Worm (Caenorhabditis elegans): ENCODE data around the gene nhr-115.

DNA sequence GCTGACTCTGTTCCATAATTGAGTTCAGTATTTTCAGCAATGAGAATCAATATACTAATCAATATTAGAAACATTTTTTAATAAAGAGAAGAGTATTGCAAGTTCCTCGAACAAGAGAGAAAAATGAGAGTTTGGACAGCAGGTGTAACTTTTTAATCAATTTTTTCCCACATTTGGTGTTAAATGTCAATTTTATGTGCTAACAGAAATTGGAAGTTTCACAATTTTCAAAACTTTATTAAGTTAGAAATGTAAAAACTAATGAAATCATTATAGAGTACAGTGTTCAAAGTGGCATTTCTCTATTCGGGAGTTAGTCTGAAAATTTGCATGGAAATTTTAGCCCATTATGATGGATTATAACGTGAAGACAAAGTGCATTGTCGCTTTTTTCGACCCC is 48.9 kb downstream of the nhr-115 start, which contains the start of gene irld-30:
- no peak for TF ChIP-seq flt-1 (GFP tag; IDR thresholded peaks at IDR 0.05)
- no peak for TF ChIP-seq ztf-29 (GFP tag; IDR thresholded peaks at IDR 0.05)
- no peak for TF ChIP-seq ref-1 (GFP tag; conservative IDR thresholded peaks at IDR 0.05)
- TF ChIP-seq cog-1 (tag; optimal IDR thresholded peaks at IDR 0.05): no peak
- TF ChIP-seq klf-2 (GFP tag; conservative IDR thresholded peaks at IDR 0.05): no peak
- TF ChIP-seq ztf-23 (GFP tag; IDR thresholded peaks at IDR 0.05): no peak
- no peak for TF ChIP-seq T22C8.4 (GFP tag; IDR thresholded peaks at IDR 0.05)
